In genomic region chrV:7434805-7435363, ce11 we compare ENCODE assay signal across 1 worm cellular context.
TF ChIP-seq lines count a peak whose summit lies in the region.

No protein-coding gene starts in this region.

TF ChIP-seq in whole organism, L1 larva, 84 proteins besides CTCF, POLR2A, EP300 and RAD21 (continued from another document):
- TF ChIP-seq mdl-1 (tag; optimal IDR thresholded peaks at IDR 0.05; lab: Kevin White, UChicago) (peak in 1 of 2 experiments; percentile 89), hlh-17 (GFP tag; optimal IDR thresholded peaks at IDR 0.05; lab: Kevin White, UChicago; ENCODE audit: borderline replicate concordance) (no peak), swsn-7 (tag; optimal IDR thresholded peaks at IDR 0.05; lab: Kevin White, UChicago) (peak; percentile 63), blmp-1 (tag; optimal IDR thresholded peaks at IDR 0.05; lab: Kevin White, UChicago) (peak; percentile 5), nhr-77 (tag; optimal IDR thresholded peaks at IDR 0.05; lab: Kevin White, UChicago) (no peak), pax-3 (tag; optimal IDR thresholded peaks at IDR 0.05; lab: Kevin White, UChicago) (peak; percentile 29), snpc-4 (tag; optimal IDR thresholded peaks at IDR 0.05; lab: Kevin White, UChicago) (peak; percentile 21), fos-1 (tag; optimal IDR thresholded peaks at IDR 0.05; lab: Kevin White, UChicago) (no peak), elt-3 (tag; optimal IDR thresholded peaks at IDR 0.05; lab: Kevin White, UChicago) (peak in 1 of 6 experiments; percentile 4), nhr-19 (GFP tag; conservative IDR thresholded peaks at IDR 0.05; lab: Robert Waterston, UW) (peak; percentile 98), Y116A8C.19 (tag; optimal IDR thresholded peaks at IDR 0.05; lab: Kevin White, UChicago; ENCODE audit: borderline replicate concordance) (no peak), nhr-11 (tag; optimal IDR thresholded peaks at IDR 0.05; lab: Kevin White, UChicago) (no peak), fkh-4 (tag; optimal IDR thresholded peaks at IDR 0.05; lab: Kevin White, UChicago; ENCODE audit: borderline replicate concordance) (no peak), nhr-90 (tag; optimal IDR thresholded peaks at IDR 0.05; lab: Kevin White, UChicago; ENCODE audit: poor library complexity) (peak; percentile 29), grh-1 (GFP tag; IDR thresholded peaks at IDR 0.05; lab: Robert Waterston, UW) (no peak), lsy-2 (tag; optimal IDR thresholded peaks at IDR 0.05; lab: Kevin White, UChicago) (peak; percentile 55 to 58), C16A3.4 (tag; optimal IDR thresholded peaks at IDR 0.05; lab: Kevin White, UChicago) (peak; percentile 13), unc-130 (tag; optimal IDR thresholded peaks at IDR 0.05; lab: Kevin White, UChicago) (peak; percentile 34), snu-23 (GFP tag; optimal IDR thresholded peaks at IDR 0.05; lab: Kevin White, UChicago) (peak; percentile 79), hpl-2 (GFP tag; optimal IDR thresholded peaks at IDR 0.05; lab: Kevin White, UChicago) (no peak), tlp-1 (tag; optimal IDR thresholded peaks at IDR 0.05; lab: Kevin White, UChicago) (no peak), ztf-4 (tag; optimal IDR thresholded peaks at IDR 0.05; lab: Kevin White, UChicago) (no peak), fkh-8 (tag; optimal IDR thresholded peaks at IDR 0.05; lab: Kevin White, UChicago) (peak; percentile 73), egl-13 (tag; optimal IDR thresholded peaks at IDR 0.05; lab: Kevin White, UChicago) (no peak), ceh-88 (GFP tag; IDR thresholded peaks at IDR 0.05; lab: Robert Waterston, UW) (no peak), nhr-85 (tag; lab: Kevin White, UChicago) (no peak), zag-1 (tag; optimal IDR thresholded peaks at IDR 0.05; lab: Kevin White, UChicago) (no peak), dpl-1 (GFP tag; optimal IDR thresholded peaks at IDR 0.05; lab: Kevin White, UChicago) (peak in 2 of 3 experiments; percentile 37 to 45), C04F5.9 (tag; optimal IDR thresholded peaks at IDR 0.05; lab: Kevin White, UChicago) (no peak), tbx-2 (tag; optimal IDR thresholded peaks at IDR 0.05; lab: Kevin White, UChicago) (peak; percentile 69), sup-37 (GFP tag; optimal IDR thresholded peaks at IDR 0.05; lab: Kevin White, UChicago) (peak; percentile 31), F16B12.6 (tag; optimal IDR thresholded peaks at IDR 0.05; lab: Kevin White, UChicago) (no peak), hlh-4 (tag; optimal IDR thresholded peaks at IDR 0.05; lab: Kevin White, UChicago) (no peak), unc-30 (tag; optimal IDR thresholded peaks at IDR 0.05; lab: Kevin White, UChicago) (no peak), pqm-1 (tag; optimal IDR thresholded peaks at IDR 0.05; lab: Kevin White, UChicago) (no peak), alr-1 (tag; optimal IDR thresholded peaks at IDR 0.05; lab: Kevin White, UChicago; ENCODE audit: borderline replicate concordance) (no peak), vab-15 (tag; optimal IDR thresholded peaks at IDR 0.05; lab: Kevin White, UChicago) (no peak)
